Fruit fly (Drosophila melanogaster) whole organism: ENCODE results near the gene CG8924.

Experiments used
- CG8478 ChIP-seq: fragments of >200 bp; optimal IDR thresholded peaks from 2 replicates; lab custom pipeline; 2018; ENCODE audit warnings: inconsistent platforms
- Dll ChIP-seq: fragments of >200 bp; optimal IDR thresholded peaks from 2 replicates; lab custom pipeline; 2017
- pan ChIP-seq: fragments of >200 bp; optimal IDR thresholded peaks from 2 replicates; lab custom pipeline; 2017
- psq ChIP-seq: fragments of >200 bp; optimal IDR thresholded peaks from 2 replicates; lab custom pipeline; 2017
- usp ChIP-seq: fragments of >200 bp; optimal IDR thresholded peaks from 2 replicates; lab custom pipeline; 2017; ENCODE audit warnings: missing biosample characterization, missing genetic modification characterization, mixed read lengths

DNA sequence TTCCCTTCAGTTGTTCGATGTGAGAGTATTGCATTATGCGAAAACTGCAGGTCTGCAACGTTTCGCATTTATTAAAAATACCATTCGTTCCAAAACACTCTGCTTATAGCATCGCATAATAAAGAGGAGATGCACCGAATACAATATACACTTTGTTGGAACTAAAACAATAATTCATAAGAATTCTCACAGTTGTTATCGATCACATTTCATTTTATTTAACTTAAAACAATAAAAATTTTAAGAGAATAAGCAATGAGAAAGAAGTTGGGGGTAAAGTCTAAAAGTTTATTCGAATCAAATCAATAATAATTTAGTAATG is 6.7 kb upstream of the CG8924 start:
- TF ChIP-seq Dll (lab: Kevin White, UChicago) (no peak), usp (GFP tag; lab: Kevin White, UChicago) (no peak), psq (lab: Kevin White, UChicago) (no peak), pan (lab: Kevin White, UChicago) (no peak), CG8478 (lab: Kevin White, UChicago) (no peak)
